Worm (Caenorhabditis elegans) whole organism, L4 larva: ENCODE results near the gene ZK938.10.

Experiments
- R02D3.7 ChIP-seq: fragments of 150-350 bp; sonication (generic microtip); optimal IDR thresholded peaks from 3 replicates; lab custom pipeline; 2014; ENCODE audit warnings: missing biosample characterization, missing genetic modification characterization
- ceh-32 ChIP-seq: sonication (generic microtip); optimal IDR thresholded peaks from 2 replicates; lab custom pipeline; 2016; ENCODE audit warnings: mild to moderate bottlenecking, missing genetic modification characterization, missing compliant biosample characterization; ENCODE audit not compliant: poor library complexity
- ceh-82 ChIP-seq: sonication (generic microtip); optimal IDR thresholded peaks from 2 replicates; lab custom pipeline; 2017; ENCODE audit warnings: missing biosample characterization, missing genetic modification characterization
- duxl-1 ChIP-seq: sonication (generic microtip); optimal IDR thresholded peaks from 2 replicates; lab custom pipeline; 2016; ENCODE audit warnings: mild to moderate bottlenecking, missing genetic modification characterization, moderate library complexity, missing compliant biosample characterization; ENCODE audit not compliant: poor library complexity
- lin-15B ChIP-seq: fragments of 150-350 bp; sonication (generic microtip); optimal IDR thresholded peaks from 3 replicates; lab custom pipeline; 2014; ENCODE audit warnings: missing biosample characterization, missing genetic modification characterization
- lin-29 ChIP-seq: fragments of 200-800 bp; sonication (Bioruptor generic); IDR thresholded peaks from 2 replicates; pipeline ENCODE4 v1.3.6; 2022; ENCODE audit warnings: missing genetic modification reagents, missing genetic modification characterization, missing compliant biosample characterization
- mep-1 ChIP-seq: fragments of 150-350 bp; sonication (generic microtip); optimal IDR thresholded peaks from 3 replicates; lab custom pipeline; 2014; ENCODE audit warnings: missing biosample characterization, missing genetic modification characterization
- skn-1 ChIP-seq: fragments of 150-350 bp; optimal IDR thresholded peaks from 2 replicates; lab custom pipeline; 2014; ENCODE audit warnings: missing biosample characterization, missing genetic modification characterization
- zag-1 ChIP-seq: fragments of 150-350 bp; optimal IDR thresholded peaks from 2 replicates; lab custom pipeline; 2014; ENCODE audit warnings: missing biosample characterization, missing genetic modification characterization
- ztf-11 ChIP-seq: fragments of 150-350 bp; optimal IDR thresholded peaks from 2 replicates; lab custom pipeline; 2014; ENCODE audit warnings: missing biosample characterization, missing genetic modification characterization

ce11 chrII:9802642-9803041 is 48.2 kb downstream of the ZK938.10 start, which contains the start of gene cyp-13A6:
- no peak for TF ChIP-seq lin-29 (GFP tag; lab: Robert Waterston, UW)
- TF ChIP-seq R02D3.7 (tag; lab: Kevin White, UChicago) = no peak
- no peak for TF ChIP-seq zag-1 (tag; lab: Kevin White, UChicago)
- no peak for TF ChIP-seq ztf-11 (tag; lab: Kevin White, UChicago)
- no peak for TF ChIP-seq ceh-32 (tag; lab: Kevin White, UChicago)
- TF ChIP-seq skn-1 = no peak
- TF ChIP-seq duxl-1 (tag; lab: Kevin White, UChicago) = no peak
- TF ChIP-seq ceh-82 (tag; lab: Kevin White, UChicago) = no peak
- no peak for TF ChIP-seq lin-15B (tag; lab: Kevin White, UChicago)
- TF ChIP-seq mep-1 (tag; lab: Kevin White, UChicago) = no peak
